Fruit fly (Drosophila melanogaster): ENCODE data around the gene CG7600.

The CG7600 gene

DNA sequence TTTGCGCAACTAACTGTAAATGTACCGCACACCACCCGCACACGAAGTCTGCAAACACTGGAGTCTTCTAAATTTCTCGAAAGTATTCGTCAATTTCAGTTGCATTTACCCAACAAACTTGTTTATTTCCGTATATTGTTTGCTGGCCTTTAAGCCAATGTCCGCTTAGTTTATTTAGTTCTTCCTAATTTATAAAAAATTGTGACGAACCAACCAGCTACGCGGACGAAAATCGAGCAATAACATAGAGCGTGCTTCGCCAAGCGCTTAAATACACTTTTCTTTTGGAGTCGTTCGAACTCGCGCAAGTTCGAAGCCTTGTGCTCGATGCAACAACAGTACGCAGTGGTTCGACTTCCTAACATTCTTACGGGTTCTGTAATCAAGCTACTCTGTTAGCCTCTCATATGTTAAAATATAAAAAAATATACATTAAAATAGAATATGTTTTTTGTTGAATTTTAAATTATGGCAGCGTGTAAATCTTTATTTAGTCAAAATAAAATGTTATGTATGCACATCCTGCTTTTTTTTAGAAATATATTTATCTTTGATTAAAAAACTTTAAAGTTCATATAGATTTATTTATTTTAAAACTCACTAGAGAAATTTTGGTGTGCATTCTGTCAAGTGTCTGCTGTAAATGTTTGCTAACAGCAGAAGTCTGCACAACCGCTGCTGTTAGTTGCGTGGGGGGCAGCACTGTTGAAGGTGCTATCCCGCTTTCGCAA is 13.1 kb upstream of the CG7600 start, which contains the start of gene GlcAT-P (continued):
- TF ChIP-seq Elba2 (GFP tag; optimal IDR thresholded peaks at IDR 0.05) = no peak
- no peak for TF ChIP-seq chinmo (GFP tag; IDR thresholded peaks at IDR 0.05; ENCODE audit: partially characterized antibody)
- TF ChIP-seq CG3847 (GFP tag; IDR thresholded peaks at IDR 0.05) = peak; percentile 68
- TF ChIP-seq sc (optimal IDR thresholded peaks at IDR 0.05) = no peak
- TF ChIP-seq sc (GFP tag; optimal IDR thresholded peaks at IDR 0.05) = peak; percentile 24
- TF ChIP-seq CG15011 (GFP tag; optimal IDR thresholded peaks at IDR 0.05) = no peak
- no peak for TF ChIP-seq Hr39 (optimal IDR thresholded peaks at IDR 0.05)
- no peak for TF ChIP-seq CG3163 (GFP tag; optimal IDR thresholded peaks at IDR 0.05)
- TF ChIP-seq CG9932 (GFP tag; IDR thresholded peaks at IDR 0.05) = peak; percentile 75
- 0 out of 2 replicates have a peak, but pooled peaks have one; percentile 8 for TF ChIP-seq Nf-YA (GFP tag; IDR thresholded peaks at IDR 0.05)
- no peak for TF ChIP-seq knrl (GFP tag; IDR thresholded peaks at IDR 0.05; ENCODE audit: partially characterized antibody)
- no peak for TF ChIP-seq Bdp1 (GFP tag; optimal IDR thresholded peaks at IDR 0.05)
- TF ChIP-seq CG16815 (GFP tag; optimal IDR thresholded peaks at IDR 0.05) = peak; percentile 9
- no peak for TF ChIP-seq cad (GFP tag; optimal IDR thresholded peaks at IDR 0.05)
- peak; percentile 39 for TF ChIP-seq CG30020 (tag; optimal IDR thresholded peaks at IDR 0.05)
- no peak for TF ChIP-seq Lhr (GFP tag; optimal IDR thresholded peaks at IDR 0.05)
- no peak for TF ChIP-seq Side (GFP tag; optimal IDR thresholded peaks at IDR 0.05)
- no peak for TF ChIP-seq mld (GFP tag; IDR thresholded peaks at IDR 0.05; ENCODE audit: partially characterized antibody)
- no peak for TF ChIP-seq ash1 (GFP tag; optimal IDR thresholded peaks at IDR 0.05)
- no peak for TF ChIP-seq CTCF (GFP tag; optimal IDR thresholded peaks at IDR 0.05)
- TF ChIP-seq luna (GFP tag; optimal IDR thresholded peaks at IDR 0.05) = no peak
- TF ChIP-seq nerfin-1 (tag; optimal IDR thresholded peaks at IDR 0.05) = peak; percentile 53
- TF ChIP-seq NC2β (GFP tag; optimal IDR thresholded peaks at IDR 0.05) = no peak
- TF ChIP-seq CG14050 (GFP tag; IDR thresholded peaks at IDR 0.05) = peak; percentile 46; the same call in 2 of the 3 replicates
- peak; percentile 51 for TF ChIP-seq CG12104 (GFP tag; optimal IDR thresholded peaks at IDR 0.05)
- TF ChIP-seq danr (GFP tag; IDR thresholded peaks at IDR 0.05) = no peak; the same call in 1 of the 2 replicates
- no peak for TF ChIP-seq Mes4 (GFP tag; optimal IDR thresholded peaks at IDR 0.05)
- peak; percentile 53 for TF ChIP-seq CG10366 (GFP tag; IDR thresholded peaks at IDR 0.05)
- TF ChIP-seq H15 (GFP tag; IDR thresholded peaks at IDR 0.05) = no peak
- no peak for TF ChIP-seq ase (GFP tag; IDR thresholded peaks at IDR 0.05)
- no peak for TF ChIP-seq zfh1 (GFP tag; IDR thresholded peaks at IDR 0.05)
- peak; percentile 29 for TF ChIP-seq scrt (GFP tag; optimal IDR thresholded peaks at IDR 0.05)
- TF ChIP-seq CG8089 (GFP tag; optimal IDR thresholded peaks at IDR 0.05) = no peak
- peak; percentile 61 for TF ChIP-seq al (GFP tag; IDR thresholded peaks at IDR 0.05)
- TF ChIP-seq Jarid2 (GFP tag; optimal IDR thresholded peaks at IDR 0.05) = peak; percentile 74
- TF ChIP-seq CG33213 (GFP tag; optimal IDR thresholded peaks at IDR 0.05) = no peak
- TF ChIP-seq fd3F (GFP tag; optimal IDR thresholded peaks at IDR 0.05) = peak; percentile 59
- TF ChIP-seq CG2120 (GFP tag; optimal IDR thresholded peaks at IDR 0.05) = peak; percentile 46
- TF ChIP-seq Atf6 (GFP tag; IDR thresholded peaks at IDR 0.05) = peak; percentile 76; the same call in 1 of the 2 replicates
- TF ChIP-seq ssp (GFP tag; IDR thresholded peaks at IDR 0.05) = no peak
- no peak for TF ChIP-seq grn (GFP tag; optimal IDR thresholded peaks at IDR 0.05)
- no peak for TF ChIP-seq Ravus (GFP tag; IDR thresholded peaks at IDR 0.05)
- no peak for TF ChIP-seq Dad (GFP tag; optimal IDR thresholded peaks at IDR 0.05)
- no peak for TF ChIP-seq Dp (GFP tag; optimal IDR thresholded peaks at IDR 0.05)
- TF ChIP-seq Sox102F (GFP tag; optimal IDR thresholded peaks at IDR 0.05) = peak; percentile 81
- peak; percentile 82 for TF ChIP-seq CG18262 (tag; optimal IDR thresholded peaks at IDR 0.05)
- no peak for TF ChIP-seq CG12942 (GFP tag; optimal IDR thresholded peaks at IDR 0.05)
- no peak for TF ChIP-seq CG4404 (GFP tag; IDR thresholded peaks at IDR 0.05)
- TF ChIP-seq Drgx (GFP tag; IDR thresholded peaks at IDR 0.05) = peak; percentile 80
- TF ChIP-seq dimm (GFP tag; IDR thresholded peaks at IDR 0.05) = no peak
- TF ChIP-seq CG12744 (GFP tag; optimal IDR thresholded peaks at IDR 0.05) = no peak
- TF ChIP-seq mirr (GFP tag; optimal IDR thresholded peaks at IDR 0.05) = no peak
